Worm (Caenorhabditis elegans): ENCODE data around the gene F38B2.4.

The F38B2.4 gene

ce11 chrX:11296683-11297365 is 9.3 kb upstream of the F38B2.4 start, which contains the start of gene inx-2:
Gene inx-2 (minus strand): TSS chrX:11296733.
- TF ChIP-seq egl-5 (tag; optimal IDR thresholded peaks at IDR 0.05), result no peak
- no peak for TF ChIP-seq nfya-1 (tag; optimal IDR thresholded peaks at IDR 0.05; ENCODE audit: insufficient read depth)
- TF ChIP-seq nhr-76 (tag; optimal IDR thresholded peaks at IDR 0.05), result no peak
- no peak for TF ChIP-seq hmg-11 (tag; optimal IDR thresholded peaks at IDR 0.05)

- no peak for TF ChIP-seq ztf-4 (tag; optimal IDR thresholded peaks at IDR 0.05)
- TF ChIP-seq elt-1 (tag; optimal IDR thresholded peaks at IDR 0.05), result no peak
- TF ChIP-seq nhr-25 (tag; optimal IDR thresholded peaks at IDR 0.05), result no peak
- TF ChIP-seq lin-39 (tag; optimal IDR thresholded peaks at IDR 0.05), result no peak
- no peak for TF ChIP-seq sea-2 (GFP tag; optimal IDR thresholded peaks at IDR 0.05)
- TF ChIP-seq aly-2 (tag; optimal IDR thresholded peaks at IDR 0.05), result no peak
- no peak for TF ChIP-seq eor-1 (tag; optimal IDR thresholded peaks at IDR 0.05)
- TF ChIP-seq hmg-11 (tag; optimal IDR thresholded peaks at IDR 0.05), result no peak
- TF ChIP-seq nhr-23 (tag; optimal IDR thresholded peaks at IDR 0.05), result no peak
- TF ChIP-seq jun-1 (tag; optimal IDR thresholded peaks at IDR 0.05), result no peak
- no peak for TF ChIP-seq ama-1 (optimal IDR thresholded peaks at IDR 0.05)
- no peak for TF ChIP-seq ztf-11 (tag; optimal IDR thresholded peaks at IDR 0.05)
Observed at ce11 chrX:11290528-11290927, 3.0 kb upstream of the F38B2.4 start.

ce11 chrX:11289925-11290324 is 2.4 kb upstream of the F38B2.4 start:
- no peak for TF ChIP-seq pha-4 (tag; optimal IDR thresholded peaks at IDR 0.05)
- peak; percentile 86 for TF ChIP-seq elt-2 (tag; optimal IDR thresholded peaks at IDR 0.05)
- TF ChIP-seq nhr-237 (tag; optimal IDR thresholded peaks at IDR 0.05), result no peak
- peak; percentile 59 for TF ChIP-seq pqm-1 (tag; optimal IDR thresholded peaks at IDR 0.05)
- no peak for TF ChIP-seq hmg-11 (tag; optimal IDR thresholded peaks at IDR 0.05)
- peak; percentile 6 for TF ChIP-seq jun-1 (tag; optimal IDR thresholded peaks at IDR 0.05)
- no peak for TF ChIP-seq elt-3 (tag; optimal IDR thresholded peaks at IDR 0.05)

ce11 chrX:11286246-11286645 is 1.3 kb downstream of the F38B2.4 start, which contains the start of gene F38B2.3:
Gene F38B2.3 (minus strand): TSS chrX:11286346.
- TF ChIP-seq zag-1 (tag; optimal IDR thresholded peaks at IDR 0.05), result no peak
- TF ChIP-seq elt-3 (tag; optimal IDR thresholded peaks at IDR 0.05), result no peak
- TF ChIP-seq ama-1 (optimal IDR thresholded peaks at IDR 0.05), result no peak
- no peak for TF ChIP-seq unc-62 (GFP tag; optimal IDR thresholded peaks at IDR 0.05)
- no peak for TF ChIP-seq mdl-1 (tag; optimal IDR thresholded peaks at IDR 0.05)
- TF ChIP-seq ceh-9 (tag; optimal IDR thresholded peaks at IDR 0.05), result no peak
- no peak for TF ChIP-seq nhr-43 (tag; optimal IDR thresholded peaks at IDR 0.05; ENCODE audit: poor library complexity, severe bottlenecking)
- no peak for TF ChIP-seq nhr-12 (tag; optimal IDR thresholded peaks at IDR 0.05)
- TF ChIP-seq fkh-2 (tag; optimal IDR thresholded peaks at IDR 0.05), result no peak
- TF ChIP-seq ceh-82 (tag; optimal IDR thresholded peaks at IDR 0.05), result no peak
- TF ChIP-seq lin-39 (tag; optimal IDR thresholded peaks at IDR 0.05), result no peak
- no peak for TF ChIP-seq nhr-11 (tag; optimal IDR thresholded peaks at IDR 0.05)
- TF ChIP-seq mml-1 (tag; optimal IDR thresholded peaks at IDR 0.05), result no peak

- TF ChIP-seq daf-12 (tag; optimal IDR thresholded peaks at IDR 0.05) (no peak), lin-39 (tag; optimal IDR thresholded peaks at IDR 0.05) (no peak), ztf-4 (tag; optimal IDR thresholded peaks at IDR 0.05) (no peak), mml-1 (tag; optimal IDR thresholded peaks at IDR 0.05) (no peak)
Observed at ce11 chrX:11281148-11281547, 6.4 kb downstream of the F38B2.4 start, which contains the start of gene F38B2.6. Gene F38B2.6 (minus strand): TSS chrX:11281248.

ce11 chrX:11279276-11279675 is 8.2 kb downstream of the F38B2.4 start, which contains the start of gene F38B2.2:
Gene F38B2.2 (minus strand): TSS chrX:11279376.
- TF ChIP-seq ceh-82 (tag; optimal IDR thresholded peaks at IDR 0.05) (no peak), nhr-237 (tag; optimal IDR thresholded peaks at IDR 0.05) (no peak), mml-1 (tag; optimal IDR thresholded peaks at IDR 0.05) (no peak), jun-1 (tag; optimal IDR thresholded peaks at IDR 0.05) (no peak), lin-39 (tag; optimal IDR thresholded peaks at IDR 0.05) (no peak), skn-1 (tag; optimal IDR thresholded peaks at IDR 0.05) (no peak), eor-1 (tag; optimal IDR thresholded peaks at IDR 0.05) (no peak), nfya-1 (tag; optimal IDR thresholded peaks at IDR 0.05; ENCODE audit: insufficient read depth) (no peak), unc-62 (GFP tag; optimal IDR thresholded peaks at IDR 0.05) (no peak), nhr-28 (tag; optimal IDR thresholded peaks at IDR 0.05) (no peak), sea-2 (GFP tag; optimal IDR thresholded peaks at IDR 0.05) (no peak), R02D3.7 (tag; optimal IDR thresholded peaks at IDR 0.05) (no peak)
